Worm (Caenorhabditis elegans): ENCODE data around the gene T04A6.3.

T04A6.3 gene

DNA sequence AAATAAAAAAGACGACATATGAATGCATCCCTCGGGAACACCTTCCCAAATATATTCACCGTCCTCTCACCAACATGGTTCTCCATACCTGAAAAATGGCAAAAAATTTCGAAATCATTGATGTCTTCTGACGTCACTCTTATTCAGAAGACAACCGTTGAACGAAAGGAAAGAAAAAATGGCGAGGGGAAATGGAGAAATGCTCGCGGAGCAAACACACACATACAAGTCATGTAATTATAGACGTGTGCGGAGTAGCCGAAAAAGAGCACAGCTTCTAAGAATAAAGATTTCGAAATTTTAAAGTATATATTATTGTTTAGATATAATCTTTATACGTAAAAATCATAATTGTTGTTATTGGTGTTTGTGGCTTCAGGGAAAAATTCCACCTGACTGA is 28.8 kb downstream of the T04A6.3 start, which contains the start of gene mfsd-6:
TSS of gene mfsd-6 (minus strand) at position 88 of the 400 bp plus-strand sequence.
- TF ChIP-seq lsy-12 (tag; optimal IDR thresholded peaks at IDR 0.05), result no peak
- peak; percentile 8 for TF ChIP-seq nfya-1 (tag; optimal IDR thresholded peaks at IDR 0.05; ENCODE audit: insufficient read depth)
- no peak for TF ChIP-seq R02D3.7 (tag; optimal IDR thresholded peaks at IDR 0.05)

DNA sequence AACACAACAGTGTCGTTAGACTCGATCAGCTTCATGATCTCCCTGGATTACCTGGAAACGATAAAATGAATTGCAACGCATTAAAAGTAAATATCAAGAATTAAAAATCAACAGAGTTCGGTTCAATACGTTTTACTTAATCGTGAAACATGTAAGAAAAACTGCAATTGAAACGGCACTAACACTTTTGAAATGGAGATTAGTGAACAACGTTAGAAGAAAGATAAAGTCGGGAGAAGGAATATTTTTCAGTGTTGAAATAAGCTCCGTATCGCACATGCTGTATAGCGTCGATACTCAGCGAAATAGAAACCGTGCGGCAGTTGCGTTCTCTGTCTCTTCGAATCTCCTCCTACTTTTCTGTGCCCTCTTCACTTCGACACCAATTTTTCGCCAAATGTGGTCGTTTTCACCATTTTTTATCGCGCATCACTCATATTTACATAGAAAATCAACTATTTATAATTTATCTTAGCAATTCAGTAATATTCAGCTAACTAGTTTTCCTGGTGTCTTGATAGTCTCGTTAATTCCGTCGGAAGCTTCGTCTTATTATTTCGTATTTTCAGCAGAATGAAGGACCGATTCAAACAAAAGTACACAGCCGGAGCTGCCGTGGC is 35.2 kb downstream of the T04A6.3 start, which contains the start of the genes rpl-9 and lpd-7:
TSS of gene rpl-9 (minus strand) at position 51 of the 620 bp plus-strand sequence.
TSS of gene lpd-7 (plus strand) at position 570 of the 620 bp plus-strand sequence.
- TF ChIP-seq lsy-12 (tag; optimal IDR thresholded peaks at IDR 0.05) (peak; percentile 62), mdl-1 (tag; optimal IDR thresholded peaks at IDR 0.05) (no peak), ceh-82 (tag; optimal IDR thresholded peaks at IDR 0.05) (no peak), pqm-1 (tag; optimal IDR thresholded peaks at IDR 0.05) (peak; percentile 61), nhr-28 (tag; optimal IDR thresholded peaks at IDR 0.05) (no peak), ama-1 (optimal IDR thresholded peaks at IDR 0.05) (peak; percentile 57), fkh-2 (tag; optimal IDR thresholded peaks at IDR 0.05) (no peak), fos-1 (tag; optimal IDR thresholded peaks at IDR 0.05) (no peak), unc-62 (GFP tag; optimal IDR thresholded peaks at IDR 0.05) (no peak), nhr-77 (tag; optimal IDR thresholded peaks at IDR 0.05) (no peak), ztf-11 (tag; optimal IDR thresholded peaks at IDR 0.05) (no peak), eor-1 (tag; optimal IDR thresholded peaks at IDR 0.05) (no peak), nhr-23 (tag; optimal IDR thresholded peaks at IDR 0.05) (peak; percentile 91), nhr-67 (tag; optimal IDR thresholded peaks at IDR 0.05) (no peak), egl-27 (tag; optimal IDR thresholded peaks at IDR 0.05) (no peak), skn-1 (tag; optimal IDR thresholded peaks at IDR 0.05) (peak; percentile 50), lin-15B (tag; optimal IDR thresholded peaks at IDR 0.05) (peak; percentile 84), hmg-11 (tag; optimal IDR thresholded peaks at IDR 0.05) (peak; percentile 78), pha-4 (tag; optimal IDR thresholded peaks at IDR 0.05) (peak; percentile 91), nhr-237 (tag; optimal IDR thresholded peaks at IDR 0.05) (no peak), snpc-4 (tag; optimal IDR thresholded peaks at IDR 0.05) (peak; percentile 55), tbx-2 (tag; optimal IDR thresholded peaks at IDR 0.05) (no peak), egl-5 (tag; optimal IDR thresholded peaks at IDR 0.05) (peak; percentile 7), jun-1 (tag; optimal IDR thresholded peaks at IDR 0.05) (no peak), elt-1 (tag; optimal IDR thresholded peaks at IDR 0.05) (peak; percentile 38), mml-1 (tag; optimal IDR thresholded peaks at IDR 0.05) (no peak), nhr-76 (tag; optimal IDR thresholded peaks at IDR 0.05) (no peak), zag-1 (tag; optimal IDR thresholded peaks at IDR 0.05) (no peak), ZK546.5 (tag; optimal IDR thresholded peaks at IDR 0.05) (no peak), aly-2 (tag; optimal IDR thresholded peaks at IDR 0.05) (no peak), ceh-28 (tag; optimal IDR thresholded peaks at IDR 0.05) (peak; percentile 32), unc-39 (tag; optimal IDR thresholded peaks at IDR 0.05) (no peak), ztf-4 (tag; optimal IDR thresholded peaks at IDR 0.05) (no peak), nhr-11 (tag; optimal IDR thresholded peaks at IDR 0.05) (peak; percentile 40), R02D3.7 (tag; optimal IDR thresholded peaks at IDR 0.05) (peak; percentile 65), ceh-9 (tag; optimal IDR thresholded peaks at IDR 0.05) (no peak), lin-39 (tag; optimal IDR thresholded peaks at IDR 0.05) (peak; percentile 94), daf-12 (tag; optimal IDR thresholded peaks at IDR 0.05) (no peak), nhr-25 (tag; optimal IDR thresholded peaks at IDR 0.05) (peak; percentile 96), sea-2 (GFP tag; optimal IDR thresholded peaks at IDR 0.05) (no peak), elt-2 (tag; optimal IDR thresholded peaks at IDR 0.05) (peak; percentile 53), elt-3 (tag; optimal IDR thresholded peaks at IDR 0.05) (no peak), nhr-12 (tag; optimal IDR thresholded peaks at IDR 0.05) (no peak), nfya-1 (tag; optimal IDR thresholded peaks at IDR 0.05; ENCODE audit: insufficient read depth) (peak; percentile 93), ceh-16 (tag; optimal IDR thresholded peaks at IDR 0.05) (no peak), fkh-10 (GFP tag; optimal IDR thresholded peaks at IDR 0.05) (peak; percentile 11), nhr-43 (tag; optimal IDR thresholded peaks at IDR 0.05; ENCODE audit: poor library complexity, severe bottlenecking) (peak; percentile 71)
